Worm (Caenorhabditis elegans): Measurements from ENCODE around the gene clec-151.

DNA sequence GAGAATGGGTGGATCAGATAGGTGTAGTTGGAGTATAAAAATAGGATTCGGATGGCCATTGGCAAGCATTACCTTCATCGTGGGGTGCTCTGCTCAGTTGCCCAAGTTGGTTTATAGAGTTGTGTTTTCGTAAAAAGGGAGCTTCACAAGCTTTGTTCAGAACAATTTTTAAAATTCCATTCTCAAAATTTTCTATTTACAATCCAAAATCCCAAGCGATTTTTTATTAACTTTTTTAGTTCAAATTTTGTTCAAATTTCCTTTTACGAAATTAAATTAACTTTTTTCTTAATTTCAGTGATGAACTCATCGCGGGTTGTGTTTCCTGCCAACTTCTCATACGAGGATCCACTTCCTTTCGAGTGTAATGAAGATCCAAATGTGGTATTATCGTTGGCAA lies 49.2 kb downstream of the clec-151 start, which contains the start of gene srg-10:
- TF ChIP-seq unc-39 (tag; optimal IDR thresholded peaks at IDR 0.05): no peak
- no peak for TF ChIP-seq ztf-11 (tag; optimal IDR thresholded peaks at IDR 0.05)
- TF ChIP-seq aly-2 (tag; optimal IDR thresholded peaks at IDR 0.05): no peak
- no peak for TF ChIP-seq ama-1 (optimal IDR thresholded peaks at IDR 0.05)
- TF ChIP-seq elt-3 (tag; optimal IDR thresholded peaks at IDR 0.05): no peak
- TF ChIP-seq lsy-2 (tag; optimal IDR thresholded peaks at IDR 0.05): no peak
- no peak for TF ChIP-seq nhr-77 (tag; optimal IDR thresholded peaks at IDR 0.05)
- no peak for TF ChIP-seq unc-55 (GFP tag; optimal IDR thresholded peaks at IDR 0.05)
- TF ChIP-seq ceh-82 (tag; optimal IDR thresholded peaks at IDR 0.05): no peak
- no peak for TF ChIP-seq mdl-1 (tag; optimal IDR thresholded peaks at IDR 0.05)
- no peak for TF ChIP-seq lin-13 (GFP tag; optimal IDR thresholded peaks at IDR 0.05)
- TF ChIP-seq egl-27 (tag; optimal IDR thresholded peaks at IDR 0.05): no peak

All from whole organism, L2 larva.